Worm (Caenorhabditis elegans): Measurements from ENCODE around the gene srz-100.

srz-100 gene

ce11 chrV:16716574-16716973, 15.1 kb upstream of the srz-100 start, which contains the start of gene srh-137:
TSS of gene srh-137 (minus strand) at chrV:16716674.
- no peak for TF ChIP-seq ceh-39 (tag; optimal IDR thresholded peaks at IDR 0.05)
- no peak for TF ChIP-seq snpc-4 (tag; optimal IDR thresholded peaks at IDR 0.05)
- no peak for TF ChIP-seq unc-39 (tag; optimal IDR thresholded peaks at IDR 0.05)
- TF ChIP-seq tbx-8 (GFP tag; optimal IDR thresholded peaks at IDR 0.05): no peak
- TF ChIP-seq cnd-1 (tag; optimal IDR thresholded peaks at IDR 0.05): no peak
- no peak for TF ChIP-seq pha-4 (tag; optimal IDR thresholded peaks at IDR 0.05)
- TF ChIP-seq sptf-1 (tag; optimal IDR thresholded peaks at IDR 0.05): no peak
- TF ChIP-seq nhr-12 (tag; optimal IDR thresholded peaks at IDR 0.05): no peak

DNA sequence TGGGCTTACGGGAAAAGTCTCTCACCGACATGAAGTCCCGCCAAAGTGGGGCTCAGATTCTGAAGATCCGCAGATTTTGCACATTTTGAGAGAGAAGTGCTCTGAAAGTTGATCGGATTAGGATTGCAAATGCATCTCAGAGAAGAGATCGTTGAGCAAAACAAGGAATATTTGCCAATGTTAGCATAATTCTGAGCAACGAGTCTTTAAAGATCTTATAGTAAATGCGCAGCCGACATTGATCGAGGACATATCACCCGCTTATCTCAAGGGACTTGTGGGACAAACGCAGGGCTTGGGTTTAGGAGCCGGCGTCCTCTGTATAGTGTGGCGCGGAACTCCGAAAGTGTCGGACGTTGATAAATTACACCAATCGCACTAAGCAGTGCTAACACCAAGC, 8.0 kb upstream of the srz-100 start, which contains the start of gene nhr-112:
nhr-112 (minus strand) TSS at position 101 of the 400 bp plus-strand sequence.
- TF ChIP-seq unc-62 (GFP tag; optimal IDR thresholded peaks at IDR 0.05): no peak
- TF ChIP-seq cnd-1 (tag; optimal IDR thresholded peaks at IDR 0.05): no peak
- no peak for TF ChIP-seq zip-8 (tag; optimal IDR thresholded peaks at IDR 0.05)
- TF ChIP-seq mab-5 (tag; optimal IDR thresholded peaks at IDR 0.05): no peak
- TF ChIP-seq lin-13 (tag; optimal IDR thresholded peaks at IDR 0.05): no peak
- no peak for TF ChIP-seq ztf-11 (tag; optimal IDR thresholded peaks at IDR 0.05)
- no peak for TF ChIP-seq unc-39 (tag; optimal IDR thresholded peaks at IDR 0.05)
- no peak for TF ChIP-seq unc-120 (tag; optimal IDR thresholded peaks at IDR 0.05; ENCODE audit: poor library complexity, severe bottlenecking)
- no peak for TF ChIP-seq nhr-12 (tag; optimal IDR thresholded peaks at IDR 0.05)
- no peak for TF ChIP-seq hlh-1 (tag; optimal IDR thresholded peaks at IDR 0.05)

- TF ChIP-seq mep-1 (tag; optimal IDR thresholded peaks at IDR 0.05): no peak
- TF ChIP-seq ztf-11 (tag; optimal IDR thresholded peaks at IDR 0.05): no peak
- TF ChIP-seq tbx-8 (GFP tag; optimal IDR thresholded peaks at IDR 0.05): no peak
- TF ChIP-seq nhr-28 (tag; optimal IDR thresholded peaks at IDR 0.05): no peak
- no peak for TF ChIP-seq nhr-237 (tag; optimal IDR thresholded peaks at IDR 0.05)
- no peak for TF ChIP-seq hlh-1 (tag; optimal IDR thresholded peaks at IDR 0.05)
- TF ChIP-seq lsy-2 (tag; optimal IDR thresholded peaks at IDR 0.05): no peak
- no peak for TF ChIP-seq mls-2 (tag; optimal IDR thresholded peaks at IDR 0.05)
- no peak for TF ChIP-seq ces-1 (GFP tag; optimal IDR thresholded peaks at IDR 0.05)
- no peak for TF ChIP-seq snpc-4 (tag; optimal IDR thresholded peaks at IDR 0.05)
- TF ChIP-seq nhr-76 (tag; optimal IDR thresholded peaks at IDR 0.05): no peak
- no peak for TF ChIP-seq unc-62 (GFP tag; optimal IDR thresholded peaks at IDR 0.05)
- no peak for TF ChIP-seq sem-2 (GFP tag; optimal IDR thresholded peaks at IDR 0.05)
- no peak for TF ChIP-seq unc-120 (tag; optimal IDR thresholded peaks at IDR 0.05; ENCODE audit: poor library complexity, severe bottlenecking)
- no peak for TF ChIP-seq blmp-1 (tag; optimal IDR thresholded peaks at IDR 0.05)
- TF ChIP-seq ham-2 (GFP tag; optimal IDR thresholded peaks at IDR 0.05): no peak
Measured at ce11 chrV:16724574-16724973, 7.1 kb upstream of the srz-100 start.

DNA sequence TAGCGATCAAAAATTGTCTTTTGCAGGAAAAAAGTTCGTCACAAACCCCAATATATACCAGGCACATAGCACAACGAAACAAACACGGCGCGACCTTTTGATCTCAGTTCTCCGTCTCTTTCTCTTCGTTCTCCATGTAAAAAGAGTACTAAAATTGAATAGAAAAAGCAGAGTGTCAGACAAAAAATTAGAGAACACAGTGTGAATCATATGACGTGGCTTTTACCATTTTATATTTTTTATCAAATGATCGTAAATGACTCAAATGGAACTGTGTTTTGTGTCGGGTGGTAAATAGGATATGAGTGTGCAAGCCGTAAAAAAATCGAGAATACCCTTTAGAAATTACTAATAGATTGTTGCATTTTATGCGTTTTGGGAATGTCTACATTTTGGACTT, 5.7 kb upstream of the srz-100 start:
- TF ChIP-seq nhr-76 (tag; optimal IDR thresholded peaks at IDR 0.05) (no peak), zip-8 (tag; optimal IDR thresholded peaks at IDR 0.05) (no peak), ces-1 (GFP tag; optimal IDR thresholded peaks at IDR 0.05) (no peak), mep-1 (tag; optimal IDR thresholded peaks at IDR 0.05) (no peak), sem-2 (GFP tag; optimal IDR thresholded peaks at IDR 0.05) (no peak), nhr-28 (tag; optimal IDR thresholded peaks at IDR 0.05) (no peak), unc-62 (GFP tag; optimal IDR thresholded peaks at IDR 0.05) (no peak), nhr-237 (tag; optimal IDR thresholded peaks at IDR 0.05) (no peak), flh-1 (GFP tag; optimal IDR thresholded peaks at IDR 0.05) (no peak), ceh-83 (GFP tag; optimal IDR thresholded peaks at IDR 0.05) (no peak), mab-5 (tag; optimal IDR thresholded peaks at IDR 0.05) (no peak), ztf-11 (tag; optimal IDR thresholded peaks at IDR 0.05) (no peak), elt-1 (tag; optimal IDR thresholded peaks at IDR 0.05; ENCODE audit: borderline replicate concordance, insufficient read depth) (no peak)

DNA sequence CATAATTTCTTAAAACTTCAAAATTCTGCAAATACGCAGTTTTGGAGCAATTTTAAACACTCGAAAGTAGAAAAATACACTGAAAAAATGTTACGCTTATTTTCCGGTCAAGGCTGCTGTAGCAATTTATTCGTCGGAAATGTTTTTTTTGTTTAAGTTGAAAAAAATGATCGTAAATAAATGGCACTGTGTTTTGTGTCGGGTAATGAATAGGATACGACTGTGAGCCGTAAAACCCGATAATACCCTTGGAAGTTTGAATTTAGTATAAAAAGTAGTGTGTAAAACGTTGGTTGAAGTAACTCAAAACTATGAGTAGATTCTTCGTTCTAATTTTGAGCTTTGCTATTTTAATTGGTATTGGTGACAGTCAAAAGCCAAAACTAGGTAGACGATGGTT, 4.8 kb upstream of the srz-100 start, which contains the start of gene T25E12.14:
T25E12.14 (plus strand) TSS at position 301 of the 400 bp plus-strand sequence.
- no peak for TF ChIP-seq ces-1 (GFP tag; optimal IDR thresholded peaks at IDR 0.05)
- no peak for TF ChIP-seq mab-5 (tag; optimal IDR thresholded peaks at IDR 0.05)
- TF ChIP-seq mls-2 (tag; optimal IDR thresholded peaks at IDR 0.05): no peak
- TF ChIP-seq ztf-11 (tag; optimal IDR thresholded peaks at IDR 0.05): no peak
- no peak for TF ChIP-seq tbx-8 (GFP tag; optimal IDR thresholded peaks at IDR 0.05)
- no peak for TF ChIP-seq nhr-28 (tag; optimal IDR thresholded peaks at IDR 0.05)
- no peak for TF ChIP-seq nhr-12 (tag; optimal IDR thresholded peaks at IDR 0.05)
- TF ChIP-seq drap-1 (GFP tag; optimal IDR thresholded peaks at IDR 0.05): no peak
- TF ChIP-seq bed-3 (GFP tag; optimal IDR thresholded peaks at IDR 0.05): no peak
- TF ChIP-seq pha-4 (tag; optimal IDR thresholded peaks at IDR 0.05): no peak
- no peak for TF ChIP-seq unc-120 (tag; optimal IDR thresholded peaks at IDR 0.05; ENCODE audit: poor library complexity, severe bottlenecking)
- TF ChIP-seq ceh-83 (GFP tag; optimal IDR thresholded peaks at IDR 0.05): no peak
- TF ChIP-seq M03D4.4 (tag; optimal IDR thresholded peaks at IDR 0.05): no peak
- TF ChIP-seq nhr-2 (tag; optimal IDR thresholded peaks at IDR 0.05): no peak
- no peak for TF ChIP-seq lin-13 (tag; optimal IDR thresholded peaks at IDR 0.05)
- no peak for TF ChIP-seq ceh-39 (tag; optimal IDR thresholded peaks at IDR 0.05)
- TF ChIP-seq nhr-237 (tag; optimal IDR thresholded peaks at IDR 0.05): no peak
- TF ChIP-seq flh-1 (GFP tag; optimal IDR thresholded peaks at IDR 0.05): no peak
- TF ChIP-seq nhr-76 (tag; optimal IDR thresholded peaks at IDR 0.05): no peak
- no peak for TF ChIP-seq zip-8 (tag; optimal IDR thresholded peaks at IDR 0.05)
